Worm (Caenorhabditis elegans) whole organism, midembryonic: ENCODE measurements around the gene ndua-1.

Experiments
- T22C8.4 ChIP-seq: fragments of 200-800 bp; sonication (Bioruptor generic); IDR thresholded peaks from 2 replicates; pipeline ENCODE4 v1.3.6; 2022; ENCODE audit warnings: missing genetic modification characterization, missing compliant biosample characterization
- flt-1 ChIP-seq: fragments of 200-800 bp; sonication (Bioruptor generic); IDR thresholded peaks from 2 replicates; pipeline ENCODE4 v1.3.6; 2022; ENCODE audit warnings: missing genetic modification characterization, missing compliant biosample characterization
- klf-2 ChIP-seq: fragments of 200-800 bp; sonication (Bioruptor generic); conservative IDR thresholded peaks from 2 replicates; pipeline ENCODE4 v1.3.6; 2022; ENCODE audit warnings: missing genetic modification reagents, missing genetic modification characterization, missing compliant biosample characterization
- med-1 ChIP-seq: sonication (generic microtip); optimal IDR thresholded peaks from 2 replicates; lab custom pipeline; 2017; ENCODE audit warnings: missing genetic modification characterization, mild to moderate bottlenecking, missing compliant biosample characterization, antibody characterized with exemption, missing genetic modification reagents; ENCODE audit not compliant: insufficient read depth
- tab-1 ChIP-seq: fragments of 200-800 bp; sonication (Bioruptor generic); IDR thresholded peaks from 2 replicates; pipeline ENCODE4 v1.3.6; 2022; ENCODE audit warnings: missing genetic modification characterization, missing compliant biosample characterization
- ztf-29 ChIP-seq: fragments of 200-800 bp; sonication (Bioruptor generic); IDR thresholded peaks from 2 replicates; pipeline ENCODE4 v1.3.6; 2022; ENCODE audit warnings: missing genetic modification reagents, missing genetic modification characterization, missing compliant biosample characterization

- TF ChIP-seq flt-1 (GFP tag; lab: Robert Waterston, UW): no peak
- TF ChIP-seq med-1: no peak
- no peak for TF ChIP-seq ztf-29 (GFP tag; lab: Robert Waterston, UW)
- no peak for TF ChIP-seq tab-1 (GFP tag; lab: Robert Waterston, UW)
- no peak for TF ChIP-seq klf-2 (GFP tag; lab: Robert Waterston, UW)
- TF ChIP-seq T22C8.4: no peak
Measured at ce11 chrV:20814424-20814823, 37.3 kb downstream of the ndua-1 start, which contains the start of gene Y44A6D.7.
